Worm (Caenorhabditis elegans): ENCODE data around the gene nep-9.

nep-9 gene

ce11 chrII:3376789-3377188 is 22.3 kb downstream of the nep-9 start, which contains the start of gene bath-9:
Gene bath-9 (plus strand): TSS chrII:3377089.
- TF ChIP-seq egl-27 (tag; optimal IDR thresholded peaks at IDR 0.05) (no peak), alr-1 (tag; optimal IDR thresholded peaks at IDR 0.05) (no peak), zag-1 (tag; optimal IDR thresholded peaks at IDR 0.05) (no peak), unc-55 (GFP tag; optimal IDR thresholded peaks at IDR 0.05) (no peak), lsy-2 (tag; optimal IDR thresholded peaks at IDR 0.05) (no peak), skn-1 (tag; optimal IDR thresholded peaks at IDR 0.05) (no peak), C34F6.9 (tag; optimal IDR thresholded peaks at IDR 0.05) (no peak), nhr-23 (tag; optimal IDR thresholded peaks at IDR 0.05) (no peak), lin-39 (tag; optimal IDR thresholded peaks at IDR 0.05) (no peak), ZK546.5 (tag; optimal IDR thresholded peaks at IDR 0.05) (no peak), dmd-4 (tag; optimal IDR thresholded peaks at IDR 0.05) (no peak), F13H6.1 (tag; optimal IDR thresholded peaks at IDR 0.05) (no peak), unc-62 (GFP tag; optimal IDR thresholded peaks at IDR 0.05) (no peak), mbf-1 (tag; optimal IDR thresholded peaks at IDR 0.05) (no peak), lin-11 (tag; optimal IDR thresholded peaks at IDR 0.05) (no peak), elt-1 (tag; optimal IDR thresholded peaks at IDR 0.05) (no peak), nhr-21 (tag; optimal IDR thresholded peaks at IDR 0.05) (no peak), nhr-237 (tag; optimal IDR thresholded peaks at IDR 0.05) (no peak), R02D3.7 (tag; optimal IDR thresholded peaks at IDR 0.05) (no peak), nhr-11 (tag; optimal IDR thresholded peaks at IDR 0.05) (no peak)

- TF ChIP-seq unc-55 (GFP tag; optimal IDR thresholded peaks at IDR 0.05) (no peak), ZK546.5 (tag; optimal IDR thresholded peaks at IDR 0.05) (no peak), Y55F3AM.14 (GFP tag; optimal IDR thresholded peaks at IDR 0.05) (no peak), zag-1 (tag; optimal IDR thresholded peaks at IDR 0.05) (no peak), R02D3.7 (tag; optimal IDR thresholded peaks at IDR 0.05) (no peak), blmp-1 (tag; optimal IDR thresholded peaks at IDR 0.05; ENCODE audit: insufficient read depth) (no peak), gmeb-1 (tag; optimal IDR thresholded peaks at IDR 0.05) (no peak), ztf-11 (tag; optimal IDR thresholded peaks at IDR 0.05) (no peak), nhr-129 (tag; optimal IDR thresholded peaks at IDR 0.05) (no peak), nhr-21 (tag; optimal IDR thresholded peaks at IDR 0.05) (no peak), ztf-4 (tag; optimal IDR thresholded peaks at IDR 0.05) (no peak), nhr-77 (tag; optimal IDR thresholded peaks at IDR 0.05) (no peak), lin-13 (GFP tag; optimal IDR thresholded peaks at IDR 0.05) (no peak), ceh-82 (tag; optimal IDR thresholded peaks at IDR 0.05) (no peak), snpc-4 (tag; optimal IDR thresholded peaks at IDR 0.05) (no peak), ztf-1 (GFP tag; conservative IDR thresholded peaks at IDR 0.05) (no peak), alr-1 (tag; optimal IDR thresholded peaks at IDR 0.05) (no peak)
These were observed 23.8 kb downstream of the nep-9 start for ce11 chrII:3375302-3375701.

- no peak for TF ChIP-seq nhr-129 (tag; optimal IDR thresholded peaks at IDR 0.05)
- no peak for TF ChIP-seq R02D3.7 (tag; optimal IDR thresholded peaks at IDR 0.05)
- no peak for TF ChIP-seq nhr-11 (tag; optimal IDR thresholded peaks at IDR 0.05)
- TF ChIP-seq gmeb-1 (tag; optimal IDR thresholded peaks at IDR 0.05), result no peak
- no peak for TF ChIP-seq unc-62 (GFP tag; optimal IDR thresholded peaks at IDR 0.05)
- no peak for TF ChIP-seq sma-3 (GFP tag; optimal IDR thresholded peaks at IDR 0.05)
- no peak for TF ChIP-seq elt-3 (tag; optimal IDR thresholded peaks at IDR 0.05)
- TF ChIP-seq peb-1 (tag; optimal IDR thresholded peaks at IDR 0.05), result no peak
- no peak for TF ChIP-seq zag-1 (tag; optimal IDR thresholded peaks at IDR 0.05)
- TF ChIP-seq elt-1 (tag; optimal IDR thresholded peaks at IDR 0.05), result no peak
- TF ChIP-seq nhr-77 (tag; optimal IDR thresholded peaks at IDR 0.05), result no peak
These were observed 24.3 kb downstream of the nep-9 start, which contains the start of gene bath-10 for ce11 chrII:3374779-3375178. Gene bath-10 (plus strand): TSS chrII:3375079.

- TF ChIP-seq crh-2 (tag; optimal IDR thresholded peaks at IDR 0.05) (no peak), nhr-23 (tag; optimal IDR thresholded peaks at IDR 0.05) (no peak), unc-55 (GFP tag; optimal IDR thresholded peaks at IDR 0.05) (peak; percentile 57), nhr-12 (tag; optimal IDR thresholded peaks at IDR 0.05) (no peak), snpc-4 (tag; optimal IDR thresholded peaks at IDR 0.05) (no peak), C34F6.9 (tag; optimal IDR thresholded peaks at IDR 0.05) (peak; percentile 2)
These were observed 25.2 kb downstream of the nep-9 start for ce11 chrII:3373875-3374274.

ce11 chrII:3371010-3371409 is 28.1 kb downstream of the nep-9 start, which contains the start of gene bath-23:
Gene bath-23 (plus strand): TSS chrII:3371310.
- TF ChIP-seq peb-1 (tag; optimal IDR thresholded peaks at IDR 0.05), result no peak
- TF ChIP-seq dmd-4 (tag; optimal IDR thresholded peaks at IDR 0.05), result no peak
- no peak for TF ChIP-seq gmeb-1 (tag; optimal IDR thresholded peaks at IDR 0.05)
- TF ChIP-seq lin-13 (GFP tag; optimal IDR thresholded peaks at IDR 0.05), result no peak
- TF ChIP-seq lsy-2 (tag; optimal IDR thresholded peaks at IDR 0.05), result no peak
- TF ChIP-seq nhr-237 (tag; optimal IDR thresholded peaks at IDR 0.05), result no peak
- TF ChIP-seq nhr-77 (tag; optimal IDR thresholded peaks at IDR 0.05), result no peak
- TF ChIP-seq mbf-1 (tag; optimal IDR thresholded peaks at IDR 0.05), result no peak
- TF ChIP-seq fos-1 (tag; optimal IDR thresholded peaks at IDR 0.05), result no peak
- TF ChIP-seq snpc-4 (tag; optimal IDR thresholded peaks at IDR 0.05), result no peak
- no peak for TF ChIP-seq ceh-16 (tag; optimal IDR thresholded peaks at IDR 0.05)
- TF ChIP-seq aly-2 (tag; optimal IDR thresholded peaks at IDR 0.05), result no peak
- no peak for TF ChIP-seq C34F6.9 (tag; optimal IDR thresholded peaks at IDR 0.05)
- no peak for TF ChIP-seq sma-9 (GFP tag; optimal IDR thresholded peaks at IDR 0.05)
- no peak for TF ChIP-seq sma-9 (tag; optimal IDR thresholded peaks at IDR 0.05)
